Fruit fly (Drosophila melanogaster) whole organism, embryonic: ENCODE results near the gene CG42263.

Experiments
- Adf1 ChIP-seq: fragments of 200-800 bp; sonication (Bioruptor generic); IDR thresholded peaks from 2 replicates; pipeline ENCODE4 v1.3.6; 2022; ENCODE audit warnings: missing biosample characterization, missing genetic modification characterization
- BEAF-32 ChIP-seq: fragments of 200-800 bp; sonication (Bioruptor generic); optimal IDR thresholded peaks from 3 replicates; lab custom pipeline; 2017; ENCODE audit warnings: missing biosample characterization, missing genetic modification characterization, mild to moderate bottlenecking, moderate library complexity, missing genetic modification reagents
- Bteb2 ChIP-seq: fragments of 200-800 bp; sonication (Bioruptor generic); optimal IDR thresholded peaks from 2 replicates; lab custom pipeline; 2016; ENCODE audit warnings: missing biosample characterization, missing genetic modification characterization
- CG10321 ChIP-seq: fragments of 200-800 bp; sonication (Bioruptor generic); IDR thresholded peaks from 2 replicates; pipeline ENCODE4 v1.3.6; 2022; ENCODE audit warnings: missing biosample characterization, missing genetic modification characterization
- CG12155 ChIP-seq: fragments of 200-800 bp; sonication (Bioruptor generic); optimal IDR thresholded peaks from 3 replicates; lab custom pipeline; 2016; ENCODE audit warnings: missing biosample characterization, missing genetic modification characterization
- CG13424 ChIP-seq: fragments of 200-800 bp; sonication (Bioruptor generic); optimal IDR thresholded peaks from 2 replicates; lab custom pipeline; 2019; ENCODE audit warnings: missing biosample characterization, mild to moderate bottlenecking, missing genetic modification characterization, moderate library complexity
- CG14050 ChIP-seq: fragments of 200-800 bp; sonication (Bioruptor generic); IDR thresholded peaks from 3 replicates; pipeline ENCODE4 v1.3.6; 2022; ENCODE audit warnings: missing biosample characterization, missing genetic modification characterization
- CG1603 ChIP-seq: fragments of 200-800 bp; sonication (Bioruptor generic); optimal IDR thresholded peaks from 2 replicates; lab custom pipeline; 2019; ENCODE audit warnings: missing biosample characterization, mild to moderate bottlenecking, missing genetic modification characterization, moderate library complexity
- CG1792 ChIP-seq: fragments of 200-800 bp; sonication (Bioruptor generic); optimal IDR thresholded peaks from 2 replicates; lab custom pipeline; 2016; ENCODE audit warnings: missing biosample characterization, missing genetic modification characterization
- CG1832 ChIP-seq: fragments of 200-800 bp; sonication (Bioruptor generic); optimal IDR thresholded peaks from 2 replicates; lab custom pipeline; 2017; ENCODE audit warnings: missing biosample characterization, mild to moderate bottlenecking, missing genetic modification characterization, inconsistent platforms
- CG18476 ChIP-seq: fragments of 200-800 bp; sonication (Bioruptor generic); optimal IDR thresholded peaks from 2 replicates; lab custom pipeline; 2016; ENCODE audit warnings: missing biosample characterization, mild to moderate bottlenecking, missing genetic modification characterization
- CG18619 ChIP-seq: fragments of 200-800 bp; sonication (Bioruptor generic); optimal IDR thresholded peaks from 3 replicates; lab custom pipeline; 2017; ENCODE audit warnings: missing biosample characterization, mild to moderate bottlenecking, missing genetic modification characterization
- CG2889 ChIP-seq: fragments of 200-800 bp; sonication (Bioruptor generic); IDR thresholded peaks from 3 replicates; pipeline ENCODE4 v1.3.6; 2022; ENCODE audit warnings: missing biosample characterization, missing genetic modification characterization
- CG30403 ChIP-seq: fragments of 200-800 bp; sonication (Bioruptor generic); optimal IDR thresholded peaks from 3 replicates; lab custom pipeline; 2016; ENCODE audit warnings: missing biosample characterization, missing genetic modification characterization
- CG3163 ChIP-seq: fragments of 200-800 bp; sonication (Bioruptor generic); optimal IDR thresholded peaks from 3 replicates; lab custom pipeline; 2016; ENCODE audit warnings: missing biosample characterization, missing genetic modification characterization
- CG32772 ChIP-seq: fragments of 200-800 bp; sonication (Bioruptor generic); IDR thresholded peaks from 2 replicates; pipeline ENCODE4 v1.3.6; 2022; ENCODE audit warnings: missing biosample characterization, missing genetic modification characterization
- CG4360 ChIP-seq: fragments of 200-800 bp; sonication (Bioruptor generic); IDR thresholded peaks from 2 replicates; pipeline ENCODE4 v1.3.6; 2022; ENCODE audit warnings: missing biosample characterization, missing genetic modification characterization
- CG4730 ChIP-seq: fragments of 200-800 bp; sonication (Bioruptor generic); IDR thresholded peaks from 2 replicates; pipeline ENCODE4 v1.3.6; 2022; ENCODE audit warnings: missing biosample characterization, missing genetic modification characterization
- CG5953 ChIP-seq: fragments of 200-800 bp; sonication (Bioruptor generic); IDR thresholded peaks from 2 replicates; pipeline ENCODE4 v1.3.6; 2022; ENCODE audit warnings: missing biosample characterization, missing genetic modification characterization
- CG6654 ChIP-seq: fragments of 200-800 bp; sonication (Bioruptor generic); optimal IDR thresholded peaks from 2 replicates; lab custom pipeline; 2017; ENCODE audit warnings: missing biosample characterization, mild to moderate bottlenecking, missing genetic modification characterization
- Fer2 ChIP-seq: fragments of 200-800 bp; sonication (Bioruptor generic); optimal IDR thresholded peaks from 2 replicates; lab custom pipeline; 2018; ENCODE audit warnings: missing biosample characterization, mild to moderate bottlenecking, missing genetic modification characterization, moderate library complexity
- Gsc ChIP-seq: fragments of 200-800 bp; sonication (Bioruptor generic); IDR thresholded peaks from 2 replicates; pipeline ENCODE4 v1.3.6; 2022; ENCODE audit warnings: missing biosample characterization, missing genetic modification characterization
- Gug ChIP-seq: fragments of 200-800 bp; sonication (Bioruptor generic); IDR thresholded peaks from 4 replicates; pipeline ENCODE4 v1.3.6; 2022; ENCODE audit warnings: missing biosample characterization, missing genetic modification characterization
- HHEX ChIP-seq: fragments of 200-800 bp; sonication (Bioruptor generic); optimal IDR thresholded peaks from 3 replicates; lab custom pipeline; 2017; ENCODE audit warnings: missing biosample characterization, mild to moderate bottlenecking, missing genetic modification characterization, missing genetic modification reagents
- NK7.1 ChIP-seq: fragments of 200-800 bp; sonication (Bioruptor generic); optimal IDR thresholded peaks from 3 replicates; lab custom pipeline; 2016; ENCODE audit warnings: missing biosample characterization, missing genetic modification characterization
- Nf-YC ChIP-seq: fragments of 200-800 bp; optimal IDR thresholded peaks from 3 replicates; lab custom pipeline; 2019; ENCODE audit warnings: missing biosample characterization, mild to moderate bottlenecking, missing genetic modification characterization, moderate library complexity
- PHDP ChIP-seq: fragments of 200-800 bp; sonication (Bioruptor generic); optimal IDR thresholded peaks from 3 replicates; lab custom pipeline; 2018; ENCODE audit warnings: missing biosample characterization, mild to moderate bottlenecking, missing genetic modification characterization, moderate library complexity
- Ptx1 ChIP-seq: fragments of 200-800 bp; sonication (Bioruptor generic); IDR thresholded peaks from 2 replicates; pipeline ENCODE4 v1.3.6; 2022; ENCODE audit warnings: missing biosample characterization, missing genetic modification characterization
- Scr ChIP-seq: fragments of 200-800 bp; sonication (Bioruptor generic); IDR thresholded peaks from 2 replicates; pipeline ENCODE4 v1.3.6; 2022; ENCODE audit warnings: missing biosample characterization, missing genetic modification characterization; ENCODE audit not compliant: partially characterized antibody
- Sox100B ChIP-seq: fragments of 200-800 bp; sonication (Bioruptor generic); optimal IDR thresholded peaks from 3 replicates; lab custom pipeline; 2018; ENCODE audit warnings: missing biosample characterization, mild to moderate bottlenecking, missing genetic modification characterization
- TFAM ChIP-seq: fragments of 200-800 bp; sonication (Bioruptor generic); optimal IDR thresholded peaks from 2 replicates; lab custom pipeline; 2017; ENCODE audit warnings: missing biosample characterization, missing genetic modification characterization, inconsistent platforms
- corto ChIP-seq: fragments of 200-800 bp; sonication (Bioruptor generic); optimal IDR thresholded peaks from 2 replicates; lab custom pipeline; 2016; ENCODE audit warnings: missing biosample characterization, mild to moderate bottlenecking, missing genetic modification characterization, moderate library complexity
- danr ChIP-seq: fragments of 200-800 bp; sonication (Bioruptor generic); IDR thresholded peaks from 2 replicates; pipeline ENCODE4 v1.3.6; 2022; ENCODE audit warnings: missing biosample characterization, missing genetic modification characterization
- dm ChIP-seq: fragments of 200-800 bp; sonication (Bioruptor generic); optimal IDR thresholded peaks from 3 replicates; lab custom pipeline; 2016; ENCODE audit warnings: missing biosample characterization, missing genetic modification characterization
- fru ChIP-seq: fragments of >200 bp; optimal IDR thresholded peaks from 2 replicates; lab custom pipeline; 2017
- gcm2 ChIP-seq: fragments of 200-800 bp; sonication (Bioruptor generic); optimal IDR thresholded peaks from 2 replicates; lab custom pipeline; 2016; ENCODE audit warnings: missing biosample characterization, missing genetic modification characterization
- grau ChIP-seq: fragments of 200-800 bp; optimal IDR thresholded peaks from 3 replicates; lab custom pipeline; 2019; ENCODE audit warnings: missing biosample characterization, mild to moderate bottlenecking, missing genetic modification characterization, moderate library complexity
- ham ChIP-seq: fragments of 200-800 bp; sonication (Bioruptor generic); IDR thresholded peaks from 2 replicates; pipeline ENCODE4 v1.3.6; 2022; ENCODE audit warnings: missing biosample characterization, missing genetic modification characterization
- her ChIP-seq: fragments of 200-800 bp; sonication (Bioruptor generic); optimal IDR thresholded peaks from 2 replicates; lab custom pipeline; 2016; ENCODE audit warnings: missing biosample characterization, missing genetic modification characterization
- hkb ChIP-seq, 2 experiments: fragments of 200-800 bp in 1 of 2; fragments of >200 bp in 1 of 2; sonication (Bioruptor generic) in 1 of 2; IDR thresholded peaks in 1 of 2; optimal IDR thresholded peaks in 1 of 2; 2 replicates each; pipeline versions ENCODE4 v1.3.6 to Lab custom; 2017 to 2022; ENCODE audit warnings: missing biosample characterization in 1 of 2, missing genetic modification characterization in 1 of 2
- ken ChIP-seq: fragments of 200-800 bp; sonication (Bioruptor generic); IDR thresholded peaks from 3 replicates; pipeline ENCODE4 v1.3.6; 2022; ENCODE audit warnings: missing biosample characterization, missing genetic modification characterization
- klu ChIP-seq: fragments of 200-800 bp; sonication (Bioruptor generic); IDR thresholded peaks from 2 replicates; pipeline ENCODE4 v1.3.6; 2022; ENCODE audit warnings: missing biosample characterization, missing genetic modification characterization
- lab ChIP-seq: fragments of 200-800 bp; sonication (Bioruptor generic); optimal IDR thresholded peaks from 3 replicates; lab custom pipeline; 2017; ENCODE audit warnings: missing biosample characterization, missing genetic modification characterization, mild to moderate bottlenecking, moderate library complexity, missing genetic modification reagents
- mld ChIP-seq: fragments of 200-800 bp; sonication (Bioruptor generic); IDR thresholded peaks from 3 replicates; pipeline ENCODE4 v1.3.6; 2022; ENCODE audit warnings: missing biosample characterization, missing genetic modification characterization; ENCODE audit not compliant: partially characterized antibody
- otp ChIP-seq: fragments of 200-800 bp; sonication (Bioruptor generic); IDR thresholded peaks from 3 replicates; pipeline ENCODE4, ENCODE4 v1.3.6; 2022; ENCODE audit warnings: missing biosample characterization, missing genetic modification characterization
- pros ChIP-seq: fragments of 200-800 bp; sonication (Bioruptor generic); optimal IDR thresholded peaks from 3 replicates; lab custom pipeline; 2019; ENCODE audit warnings: missing biosample characterization, mild to moderate bottlenecking, missing genetic modification characterization, moderate library complexity
- sd ChIP-seq: fragments of 200-800 bp; sonication (Bioruptor generic); optimal IDR thresholded peaks from 3 replicates; lab custom pipeline; 2018; ENCODE audit warnings: missing biosample characterization, mild to moderate bottlenecking, missing genetic modification characterization, moderate library complexity
- trh ChIP-seq: fragments of 200-800 bp; sonication (Bioruptor generic); optimal IDR thresholded peaks from 2 replicates; lab custom pipeline; 2016; ENCODE audit warnings: missing biosample characterization, missing genetic modification characterization
- ttk ChIP-seq: fragments of 200-800 bp; sonication (Bioruptor generic); IDR thresholded peaks from 2 replicates; pipeline ENCODE4 v2.1.2; 2022; ENCODE audit warnings: missing biosample characterization, missing genetic modification characterization
- unc-4 ChIP-seq: fragments of 200-800 bp; sonication (Bioruptor generic); IDR thresholded peaks from 2 replicates; pipeline ENCODE4 v1.3.6; 2022; ENCODE audit warnings: missing biosample characterization, missing genetic modification characterization; ENCODE audit not compliant: partially characterized antibody
- z ChIP-seq: fragments of 200-800 bp; sonication (Bioruptor generic); IDR thresholded peaks from 3 replicates; pipeline ENCODE4 v1.3.6; 2022; ENCODE audit warnings: missing biosample characterization, missing genetic modification characterization

CG42263 gene

DNA sequence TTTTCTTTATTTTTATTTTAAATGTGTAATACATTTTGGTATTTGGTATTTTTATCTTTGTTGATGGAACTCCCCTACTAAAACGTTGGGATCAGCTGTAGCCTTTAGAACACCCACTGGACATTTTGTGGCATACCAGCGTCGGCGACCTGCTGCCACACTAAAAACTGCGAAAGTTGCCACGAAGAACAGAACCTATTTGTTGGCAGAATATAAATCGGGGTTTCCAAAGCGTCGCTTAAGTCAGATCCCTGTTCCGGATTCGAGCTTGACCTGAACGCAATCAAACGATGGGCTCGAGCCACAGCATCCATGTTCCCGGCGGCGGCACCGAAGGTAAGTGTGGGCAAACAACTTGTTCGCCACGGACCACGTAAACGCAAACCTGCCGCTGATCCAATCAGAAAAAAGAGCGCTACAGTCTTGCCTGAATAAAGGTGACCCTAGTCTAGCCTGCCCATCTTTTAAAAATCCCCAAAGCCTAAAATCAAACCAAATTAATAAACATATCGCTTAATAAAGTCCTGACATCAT lies 30.8 kb downstream of the CG42263 start, which contains the start of gene Grasp65 (continued):
- TF ChIP-seq trh (GFP tag; lab: Kevin White, UChicago) (no peak), z (GFP tag; lab: Robert Waterston, UW) (no peak), CG2889 (GFP tag; lab: Robert Waterston, UW) (no peak), hkb (optimal IDR thresholded peaks at IDR 0.05; lab: Kevin White, UChicago) (no peak), hkb (GFP tag; IDR thresholded peaks at IDR 0.05; lab: Robert Waterston, UW) (0 out of 2 replicates have a peak, but pooled peaks have one; percentile 15), otp (GFP tag; lab: Robert Waterston, UW) (no peak), ham (GFP tag; lab: Robert Waterston, UW) (no peak), HHEX (GFP tag; lab: Kevin White, UChicago) (no peak), Fer2 (no peak), Nf-YC (tag; lab: Kevin White, UChicago) (peak; percentile 77), Bteb2 (GFP tag; lab: Kevin White, UChicago) (no peak), Adf1 (no peak), CG4730 (GFP tag; lab: Robert Waterston, UW) (no peak), corto (GFP tag; lab: Kevin White, UChicago) (no peak), klu (no peak), Gsc (GFP tag; lab: Robert Waterston, UW) (no peak), CG5953 (no peak), CG1603 (tag; lab: Kevin White, UChicago) (peak; percentile 38), pros (GFP tag; lab: Kevin White, UChicago) (no peak), CG3163 (GFP tag; lab: Kevin White, UChicago) (no peak), lab (GFP tag; lab: Kevin White, UChicago) (no peak), gcm2 (GFP tag; lab: Kevin White, UChicago) (no peak), CG10321 (no peak), TFAM (GFP tag; lab: Kevin White, UChicago) (no peak), CG13424 (tag; lab: Kevin White, UChicago) (peak; percentile 17), CG1832 (GFP tag; lab: Kevin White, UChicago) (no peak), Ptx1 (no peak), CG1792 (GFP tag; lab: Kevin White, UChicago) (no peak), CG6654 (GFP tag; lab: Kevin White, UChicago) (no peak), grau (tag; lab: Kevin White, UChicago) (peak; percentile 89), danr (GFP tag; lab: Robert Waterston, UW) (no peak), PHDP (tag; lab: Kevin White, UChicago) (peak; percentile 32), ttk (GFP tag; lab: Robert Waterston, UW) (no peak), CG4360 (GFP tag; lab: Robert Waterston, UW) (no peak), dm (GFP tag; lab: Kevin White, UChicago) (no peak), Scr (no peak), fru (lab: Kevin White, UChicago) (no peak), CG32772 (GFP tag; lab: Robert Waterston, UW) (0 out of 2 replicates have a peak, but pooled peaks have one; percentile 29), sd (tag; lab: Kevin White, UChicago) (peak; percentile 56), mld (GFP tag; lab: Robert Waterston, UW) (no peak), ken (GFP tag; lab: Robert Waterston, UW) (no peak), NK7.1 (GFP tag; lab: Kevin White, UChicago) (no peak), her (GFP tag; lab: Kevin White, UChicago) (peak; percentile 15), CG12155 (GFP tag; lab: Kevin White, UChicago) (no peak), Gug (GFP tag; lab: Robert Waterston, UW) (no peak), unc-4 (GFP tag; lab: Robert Waterston, UW) (no peak; the same call in 1 of the 2 replicates), CG18619 (GFP tag; lab: Kevin White, UChicago) (no peak), Sox100B (GFP tag; lab: Kevin White, UChicago) (no peak), CG14050 (no peak), CG18476 (GFP tag; lab: Kevin White, UChicago) (no peak), BEAF-32 (peak; percentile 5), CG30403 (GFP tag; lab: Kevin White, UChicago) (no peak)
